Worm (Caenorhabditis elegans) whole organism, early embryonic: ENCODE results near the gene F36H5.8.

Experiments used
- ama-1 ChIP-seq: fragments of 150-350 bp; optimal IDR thresholded peaks from 2 replicates; lab custom pipeline; 2014
- ceh-36 ChIP-seq: sonication (generic microtip); optimal IDR thresholded peaks from 2 replicates; lab custom pipeline; 2016; ENCODE audit warnings: missing genetic modification characterization, inconsistent platforms, missing compliant biosample characterization
- flt-1 ChIP-seq: fragments of 200-800 bp; sonication (Bioruptor generic); IDR thresholded peaks from 2 replicates; pipeline ENCODE4 v1.3.6; 2022; ENCODE audit warnings: missing genetic modification characterization, missing compliant biosample characterization
- hmbx-1 ChIP-seq: sonication (generic microtip); optimal IDR thresholded peaks from 2 replicates; lab custom pipeline; 2016; ENCODE audit warnings: mild to moderate bottlenecking, missing genetic modification characterization, missing compliant biosample characterization
- pes-1 ChIP-seq: fragments of 200-800 bp; sonication (Bioruptor generic); IDR thresholded peaks from 2 replicates; pipeline ENCODE4 v1.3.6; 2022; ENCODE audit warnings: missing genetic modification reagents, missing genetic modification characterization, missing compliant biosample characterization
- sea-1 ChIP-seq: fragments of 200-800 bp; sonication (Bioruptor generic); conservative IDR thresholded peaks from 2 replicates; pipeline ENCODE4 v1.3.6; 2022; ENCODE audit warnings: missing genetic modification characterization, missing compliant biosample characterization
- tbx-11 ChIP-seq: fragments of 200-800 bp; sonication (Bioruptor generic); IDR thresholded peaks from 2 replicates; pipeline ENCODE4 v1.3.6; 2022; ENCODE audit warnings: missing genetic modification characterization, missing compliant biosample characterization

DNA sequence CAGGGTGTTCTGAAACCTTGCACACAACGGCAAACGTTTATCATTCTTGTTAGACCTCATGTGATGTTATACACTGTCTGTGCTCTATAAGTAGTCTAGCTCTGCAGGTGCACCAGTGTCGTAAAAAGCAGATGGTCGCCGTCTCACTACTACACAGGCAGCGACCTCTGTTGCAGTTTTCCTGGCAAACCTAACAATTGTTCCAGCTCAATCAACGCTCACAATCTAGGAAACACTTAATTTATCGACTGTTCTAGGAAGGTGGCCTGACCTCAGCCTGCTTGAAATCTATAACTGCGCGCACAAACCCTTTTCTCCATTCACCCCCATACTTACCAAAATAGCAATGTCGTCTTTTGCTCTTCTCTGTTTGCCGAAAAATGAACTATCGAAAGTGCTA, 26.2 kb downstream of the F36H5.8 start, which contains the start of gene fbxb-11:
- TF ChIP-seq flt-1 (GFP tag; lab: Robert Waterston, UW) (no peak), ceh-36 (tag; lab: Kevin White, UChicago) (no peak), sea-1 (GFP tag; lab: Robert Waterston, UW) (no peak), ama-1 (lab: Kevin White, UChicago) (no peak), tbx-11 (GFP tag; lab: Robert Waterston, UW) (no peak), hmbx-1 (tag; lab: Kevin White, UChicago) (no peak), pes-1 (GFP tag; lab: Robert Waterston, UW) (no peak)
